Worm (Caenorhabditis elegans) whole organism, young adult: ENCODE measurements around the gene tpst-1.
A peak's percentile ranks its signal among the peaks of the same experiment; 100 is the strongest.

Experiments used
- Y56A3A.18 ChIP-seq: fragments of 200-800 bp; sonication (Bioruptor generic); IDR thresholded peaks from 2 replicates; pipeline ENCODE4 v1.3.6; 2022; ENCODE audit warnings: missing genetic modification reagents, missing genetic modification characterization, missing compliant biosample characterization
- Y79H2A.3 ChIP-seq: fragments of 200-800 bp; sonication (Bioruptor generic); conservative IDR thresholded peaks from 2 replicates; pipeline ENCODE4 v1.3.6; 2022; ENCODE audit warnings: missing genetic modification reagents, missing genetic modification characterization, missing compliant biosample characterization
- cebp-1 ChIP-seq, 2 experiments: fragments of 200-800 bp in 1 of 2; sonication (Bioruptor generic) in 1 of 2; sonication (generic microtip) in 1 of 2; IDR thresholded peaks in 1 of 2; optimal IDR thresholded peaks in 1 of 2; 2 replicates each; pipeline versions ENCODE4 v1.3.6 to Lab custom; 2017 to 2022; ENCODE audit warnings: missing compliant biosample characterization in 2 of 2, missing genetic modification characterization in 2 of 2, mild to moderate bottlenecking in 1 of 2, missing genetic modification reagents in 1 of 2, moderate library complexity in 1 of 2
- ceh-91 ChIP-seq: fragments of 200-800 bp; sonication (Bioruptor generic); IDR thresholded peaks from 2 replicates; pipeline ENCODE4 v1.3.6; 2022; ENCODE audit warnings: missing genetic modification reagents, missing genetic modification characterization, missing compliant biosample characterization
- lir-1 ChIP-seq: fragments of 200-800 bp; sonication (Bioruptor generic); conservative IDR thresholded peaks from 2 replicates; pipeline ENCODE4 v1.3.6; 2022; ENCODE audit warnings: missing genetic modification reagents, missing genetic modification characterization, missing compliant biosample characterization
- rcor-1 ChIP-seq: fragments of 200-800 bp; sonication (Bioruptor generic); IDR thresholded peaks from 2 replicates; pipeline ENCODE4 v1.3.6; 2022; ENCODE audit warnings: missing genetic modification reagents, missing genetic modification characterization, missing compliant biosample characterization
- rec-8 ChIP-seq, 2 experiments: sonication (generic microtip); optimal IDR thresholded peaks; 2 replicates each; lab custom pipeline; 2016; ENCODE audit warnings: mild to moderate bottlenecking in 2 of 2, missing genetic modification characterization in 2 of 2, missing genetic modification reagents in 2 of 2, missing genotype in 2 of 2, missing biosample characterization in 1 of 2, missing compliant biosample characterization in 1 of 2, moderate library complexity in 1 of 2
- snpc-4 ChIP-seq, 5 experiments: fragments of 150-350 bp in 1 of 5; sonication (generic microtip) in 4 of 5; optimal IDR thresholded peaks; 2 replicates each; lab custom pipeline; 2014 to 2018; ENCODE audit warnings: missing genetic modification characterization in 5 of 5, missing biosample characterization in 3 of 5, antibody characterized with exemption in 2 of 5, mild to moderate bottlenecking in 2 of 5, missing compliant biosample characterization in 2 of 5, missing genotype in 2 of 5, moderate library complexity in 2 of 5, missing genetic modification reagents in 1 of 5
- tbp1 ChIP-seq: fragments of 200-800 bp; sonication (Bioruptor generic); optimal IDR thresholded peaks from 2 replicates; lab custom pipeline; 2018; ENCODE audit warnings: mild to moderate bottlenecking, missing genetic modification characterization, missing compliant biosample characterization
- unc-62 ChIP-seq: fragments of 150-350 bp; optimal IDR thresholded peaks from 2 replicates; lab custom pipeline; 2014; ENCODE audit warnings: missing biosample characterization, missing genetic modification reagents, missing genetic modification characterization
- ztf-26 ChIP-seq: sonication (generic microtip); optimal IDR thresholded peaks from 2 replicates; lab custom pipeline; 2017; ENCODE audit warnings: missing genetic modification characterization, missing compliant biosample characterization

tpst-1 gene

DNA sequence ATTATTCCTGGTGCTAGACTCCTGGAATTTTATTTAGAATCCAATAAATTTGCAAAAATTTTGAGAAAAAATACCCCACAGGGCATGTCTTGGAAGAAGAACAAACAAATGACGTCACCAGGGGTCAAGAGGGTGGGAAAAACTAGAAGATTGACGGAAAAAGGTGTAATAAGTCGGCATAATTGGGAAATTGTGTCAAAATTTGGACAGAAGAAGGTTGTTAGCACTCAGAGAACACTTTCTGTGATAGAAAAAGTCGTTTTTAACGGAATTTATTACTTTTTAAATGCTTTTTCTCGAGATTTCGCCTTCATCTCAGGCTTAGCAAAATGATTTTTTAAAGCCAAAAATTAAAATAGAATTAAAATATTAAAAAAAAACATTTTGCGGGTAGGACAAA lies 54.8 kb downstream of the tpst-1 start (continued):
- TF ChIP-seq Y56A3A.18 (GFP tag; lab: Robert Waterston, UW): 0 out of 2 replicates have a peak, but pooled peaks have one; percentile 15
- no peak for TF ChIP-seq unc-62
- no peak for TF ChIP-seq tbp1
- TF ChIP-seq snpc-4 (GFP tag; optimal IDR thresholded peaks at IDR 0.05; lab: Kevin White, UChicago): no peak
- TF ChIP-seq snpc-4 (tag; optimal IDR thresholded peaks at IDR 0.05; lab: Kevin White, UChicago): no peak
- TF ChIP-seq rcor-1: no peak
- no peak for TF ChIP-seq rec-8 (tag; optimal IDR thresholded peaks at IDR 0.05; lab: Kevin White, UChicago)
- TF ChIP-seq cebp-1 (GFP tag; IDR thresholded peaks at IDR 0.05; lab: Robert Waterston, UW): no peak
- peak; percentile 61 for TF ChIP-seq cebp-1 (tag; optimal IDR thresholded peaks at IDR 0.05; lab: Kevin White, UChicago)
- no peak for TF ChIP-seq ztf-26
- no peak for TF ChIP-seq ceh-91 (GFP tag; lab: Robert Waterston, UW)
- TF ChIP-seq Y79H2A.3: 0 out of 2 replicates have a peak, but pooled peaks have one; percentile 25

DNA sequence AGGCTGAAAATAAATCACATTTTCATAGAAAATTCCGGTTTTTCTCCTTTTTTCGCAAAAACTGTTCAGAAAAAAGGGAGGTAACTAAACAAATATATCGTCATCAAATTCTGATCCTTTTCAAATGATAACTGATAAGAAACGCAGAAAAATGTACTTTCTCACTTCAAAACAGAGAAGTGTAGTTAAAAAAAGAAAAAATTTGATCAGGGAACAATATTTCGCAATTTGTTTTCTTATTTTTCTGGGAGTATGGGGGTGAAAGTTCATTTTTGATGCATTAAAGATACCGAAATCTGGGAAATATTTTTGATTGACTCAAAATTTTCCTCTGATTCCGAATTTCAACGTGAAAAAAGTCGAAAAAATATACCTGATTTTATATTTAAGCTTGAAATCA lies 55.9 kb downstream of the tpst-1 start:
- TF ChIP-seq lir-1: no peak
- peak; percentile 79; the same call in 1 of the 2 replicates for TF ChIP-seq cebp-1 (GFP tag; IDR thresholded peaks at IDR 0.05; lab: Robert Waterston, UW)
- peak; percentile 91 for TF ChIP-seq cebp-1 (tag; optimal IDR thresholded peaks at IDR 0.05; lab: Kevin White, UChicago)
